Fruit fly (Drosophila melanogaster) whole organism, wandering third instar larva: ENCODE results near the gene TotC.

Experiments
- Abd-B ChIP-seq: fragments of >200 bp; optimal IDR thresholded peaks from 2 replicates; lab custom pipeline; 2017; ENCODE audit warnings: missing biosample characterization, missing genetic modification characterization
- CG32264 ChIP-seq: fragments of 200-800 bp; sonication (Bioruptor generic); optimal IDR thresholded peaks from 2 replicates; lab custom pipeline; 2016; ENCODE audit warnings: missing biosample characterization, missing genetic modification characterization
- CG9705 ChIP-seq: fragments of 200-800 bp; sonication (Bioruptor generic); optimal IDR thresholded peaks from 2 replicates; lab custom pipeline; 2018; ENCODE audit warnings: missing biosample characterization, mild to moderate bottlenecking, missing genetic modification characterization
- CrebA ChIP-seq: fragments of 200-800 bp; sonication (Bioruptor generic); optimal IDR thresholded peaks from 2 replicates; lab custom pipeline; 2016; ENCODE audit warnings: missing biosample characterization, mild to moderate bottlenecking, missing genetic modification characterization, borderline replicate concordance
- Dfd ChIP-seq: fragments of >200 bp; optimal IDR thresholded peaks from 2 replicates; lab custom pipeline; 2017; ENCODE audit warnings: missing biosample characterization, missing genetic modification characterization
- Dif ChIP-seq: fragments of 200-275, 200-300 bp; sonication (Bioruptor generic); optimal IDR thresholded peaks from 2 replicates; lab custom pipeline; 2018; ENCODE audit warnings: missing biosample characterization, missing genetic modification characterization; ENCODE audit not compliant: partially characterized antibody
- GATAd ChIP-seq: sonication (Bioruptor generic); optimal IDR thresholded peaks from 2 replicates; lab custom pipeline; 2016; ENCODE audit warnings: missing biosample characterization, missing genetic modification characterization
- HLH106 ChIP-seq: fragments of 200-800 bp; optimal IDR thresholded peaks from 3 replicates; lab custom pipeline; 2019; ENCODE audit warnings: missing biosample characterization, mild to moderate bottlenecking, missing genetic modification characterization, moderate library complexity
- Hr78 ChIP-seq: fragments of >200 bp; optimal IDR thresholded peaks from 2 replicates; lab custom pipeline; 2017; ENCODE audit warnings: missing biosample characterization, missing genetic modification characterization
- Hr83 ChIP-seq: fragments of 200-300 bp; sonication (Bioruptor generic); optimal IDR thresholded peaks from 2 replicates; lab custom pipeline; 2016; ENCODE audit warnings: missing biosample characterization, mild to moderate bottlenecking, missing genetic modification characterization, moderate library complexity; ENCODE audit not compliant: poor library complexity, severe bottlenecking
- Jra ChIP-seq: sonication (Bioruptor generic); optimal IDR thresholded peaks from 2 replicates; lab custom pipeline; 2016; ENCODE audit warnings: missing biosample characterization, missing genetic modification characterization
- Mio ChIP-seq: sonication (Bioruptor generic); optimal IDR thresholded peaks from 2 replicates; lab custom pipeline; 2016; ENCODE audit warnings: missing biosample characterization, missing genetic modification characterization
- Myc ChIP-seq: fragments of >200 bp; optimal IDR thresholded peaks from 2 replicates; lab custom pipeline; 2017
- N ChIP-seq: fragments of >200 bp; optimal IDR thresholded peaks from 2 replicates; lab custom pipeline; 2018; ENCODE audit warnings: missing biosample characterization, missing external identifiers, missing genetic modification characterization
- OdsH ChIP-seq: fragments of 200-800 bp; sonication (Bioruptor generic); optimal IDR thresholded peaks from 2 replicates; lab custom pipeline; 2016; ENCODE audit warnings: missing biosample characterization, mild to moderate bottlenecking, missing genetic modification characterization
- Sp1 ChIP-seq: fragments of 200-800 bp; sonication (Bioruptor generic); optimal IDR thresholded peaks from 3 replicates; lab custom pipeline; 2019; ENCODE audit warnings: missing biosample characterization, mild to moderate bottlenecking, missing genetic modification characterization, moderate library complexity
- Vsx2 ChIP-seq: fragments of 200-300, 225-300 bp; sonication (Bioruptor generic); optimal IDR thresholded peaks from 2 replicates; lab custom pipeline; 2018; ENCODE audit warnings: missing biosample characterization, missing genetic modification characterization; ENCODE audit not compliant: partially characterized antibody
- br ChIP-seq: fragments of 200-800 bp; sonication (Bioruptor generic); optimal IDR thresholded peaks from 2 replicates; lab custom pipeline; 2016; ENCODE audit warnings: missing biosample characterization, missing genetic modification characterization
- brk ChIP-seq: fragments of 200-800 bp; sonication (Bioruptor generic); optimal IDR thresholded peaks from 2 replicates; lab custom pipeline; 2016; ENCODE audit warnings: missing biosample characterization, mild to moderate bottlenecking, missing genetic modification characterization
- dl ChIP-seq, 2 experiments: fragments of 175-275, 200-275 bp in 1 of 2; fragments of 200-275 bp in 1 of 2; sonication (Bioruptor generic); optimal IDR thresholded peaks; lab custom pipeline; 2018; ENCODE audit warnings: mild to moderate bottlenecking in 2 of 2, missing biosample characterization in 2 of 2, missing genetic modification characterization in 2 of 2, moderate library complexity in 2 of 2; ENCODE audit not compliant: partially characterized antibody in 2 of 2, insufficient read depth in 1 of 2
- dmrt93B ChIP-seq: fragments of 200-800 bp; sonication (Bioruptor generic); optimal IDR thresholded peaks from 2 replicates; lab custom pipeline; 2018; ENCODE audit warnings: missing biosample characterization, mild to moderate bottlenecking, missing genetic modification characterization
- dsf ChIP-seq: sonication (Bioruptor generic); optimal IDR thresholded peaks from 2 replicates; lab custom pipeline; 2016; ENCODE audit warnings: missing biosample characterization, missing genetic modification characterization, borderline replicate concordance
- ey ChIP-seq: fragments of 200-800 bp; sonication (Bioruptor generic); optimal IDR thresholded peaks from 2 replicates; lab custom pipeline; 2016; ENCODE audit warnings: missing biosample characterization, missing genetic modification characterization
- foxo ChIP-seq, 2 experiments: fragments of 200-800 bp; sonication (Bioruptor generic); optimal IDR thresholded peaks; 2 replicates in 1 of 2; 3 replicates in 1 of 2; lab custom pipeline; 2016 to 2017; ENCODE audit warnings: missing biosample characterization in 2 of 2, missing genetic modification characterization in 2 of 2
- fru ChIP-seq: fragments of 200-800 bp; sonication (Bioruptor generic); optimal IDR thresholded peaks from 3 replicates; lab custom pipeline; 2016; ENCODE audit warnings: missing biosample characterization, mild to moderate bottlenecking, missing genetic modification characterization
- h ChIP-seq: fragments of 200-800 bp; sonication (Bioruptor generic); optimal IDR thresholded peaks from 3 replicates; lab custom pipeline; 2016; ENCODE audit warnings: missing biosample characterization, mild to moderate bottlenecking, missing genetic modification characterization
- jim ChIP-seq: fragments of 175-275, 200-325 bp; sonication (Bioruptor generic); optimal IDR thresholded peaks from 2 replicates; lab custom pipeline; 2016; ENCODE audit warnings: missing biosample characterization, mild to moderate bottlenecking, missing genetic modification characterization
- lola ChIP-seq: fragments of >200 bp; optimal IDR thresholded peaks from 2 replicates; lab custom pipeline; 2017; ENCODE audit warnings: missing biosample characterization, missing genetic modification characterization
- pan ChIP-seq: fragments of >200 bp; optimal IDR thresholded peaks from 2 replicates; lab custom pipeline; 2017
- psq ChIP-seq: fragments of 200-800 bp; sonication (Bioruptor generic); optimal IDR thresholded peaks from 3 replicates; lab custom pipeline; 2017; ENCODE audit warnings: missing biosample characterization, mild to moderate bottlenecking, missing genetic modification characterization, moderate library complexity
- rgr ChIP-seq: fragments of 200-800 bp; sonication (Bioruptor generic); optimal IDR thresholded peaks from 3 replicates; lab custom pipeline; 2016; ENCODE audit warnings: missing biosample characterization, mild to moderate bottlenecking, missing genetic modification characterization
- sage ChIP-seq: fragments of 200-800 bp; sonication (Bioruptor generic); optimal IDR thresholded peaks from 2 replicates; lab custom pipeline; 2016; ENCODE audit warnings: missing biosample characterization, mild to moderate bottlenecking, missing genetic modification characterization
- sv ChIP-seq: fragments of 200-800 bp; sonication (Bioruptor generic); optimal IDR thresholded peaks from 3 replicates; lab custom pipeline; 2016; ENCODE audit warnings: missing biosample characterization, missing genetic modification characterization
- tai ChIP-seq: sonication (Bioruptor generic); optimal IDR thresholded peaks from 2 replicates; lab custom pipeline; 2016; ENCODE audit warnings: missing biosample characterization, missing genetic modification characterization
- usp ChIP-seq: fragments of >200 bp; optimal IDR thresholded peaks from 2 replicates; lab custom pipeline; 2017; ENCODE audit warnings: missing biosample characterization, missing genetic modification characterization
- woc ChIP-seq: sonication (Bioruptor generic); optimal IDR thresholded peaks from 2 replicates; lab custom pipeline; 2016; ENCODE audit warnings: missing biosample characterization, mild to moderate bottlenecking, missing genetic modification characterization

The TotC gene

dm6 chr3R:20859845-20860244 is 12.9 kb upstream of the TotC start, which contains the start of gene Ir93a:
Gene Ir93a (minus strand): TSS chr3R:20859945.
- TF ChIP-seq foxo (GFP tag; optimal IDR thresholded peaks at IDR 0.05; lab: Kevin White, UChicago) (no peak), sv (no peak), dmrt93B (GFP tag; lab: Kevin White, UChicago) (no peak), CrebA (no peak), sage (GFP tag; lab: Kevin White, UChicago) (no peak), dsf (no peak), Sp1 (no peak), Hr83 (GFP tag; lab: Kevin White, UChicago) (no peak)

dm6 chr3R:20866204-20866603 is 6.6 kb upstream of the TotC start, which contains the start of gene KaiR1D:
Gene KaiR1D (minus strand): TSS chr3R:20866231.
- TF ChIP-seq sv (no peak), Myc (no peak), HLH106 (tag; lab: Kevin White, UChicago) (no peak), h (GFP tag; lab: Kevin White, UChicago) (no peak), Mio (GFP tag; lab: Kevin White, UChicago) (no peak), usp (GFP tag; lab: Kevin White, UChicago) (no peak), CG32264 (GFP tag; lab: Kevin White, UChicago) (no peak), GATAd (GFP tag; lab: Kevin White, UChicago) (no peak), CG9705 (GFP tag; lab: Kevin White, UChicago) (no peak), Hr83 (GFP tag; lab: Kevin White, UChicago) (no peak), N (GFP tag; lab: Kevin White, UChicago) (no peak), br (GFP tag; lab: Kevin White, UChicago) (no peak), CrebA (no peak), psq (GFP tag; lab: Kevin White, UChicago) (no peak), pan (no peak), ey (GFP tag; lab: Kevin White, UChicago) (no peak), fru (GFP tag; lab: Kevin White, UChicago) (no peak), rgr (GFP tag; lab: Kevin White, UChicago) (no peak), dl (GFP tag; optimal IDR thresholded peaks at IDR 0.05; lab: Kevin White, UChicago; ENCODE audit: insufficient read depth in 1 of 2, partially characterized antibody in 2 of 2) (no peak)

- no peak for TF ChIP-seq Hr78 (GFP tag; lab: Kevin White, UChicago)
- TF ChIP-seq dl (GFP tag; optimal IDR thresholded peaks at IDR 0.05; lab: Kevin White, UChicago; ENCODE audit: insufficient read depth in 1 of 2, partially characterized antibody in 2 of 2), result no peak
- no peak for TF ChIP-seq CrebA
- TF ChIP-seq Sp1, result no peak
- TF ChIP-seq Dfd (GFP tag; lab: Kevin White, UChicago), result no peak
- no peak for TF ChIP-seq sv
- no peak for TF ChIP-seq rgr (GFP tag; lab: Kevin White, UChicago)
These were observed 2.1 kb upstream of the TotC start, which contains the start of gene TotA for dm6 chr3R:20870736-20871135. Gene TotA (plus strand): TSS chr3R:20871036.

dm6 chr3R:20873638-20874037 is 850 bp downstream of the TotC start, which contains the start of gene TotB:
Gene TotB (plus strand): TSS chr3R:20873938.
- TF ChIP-seq Jra (no peak), dl (GFP tag; optimal IDR thresholded peaks at IDR 0.05; lab: Kevin White, UChicago; ENCODE audit: insufficient read depth in 1 of 2, partially characterized antibody in 2 of 2) (no peak), h (GFP tag; lab: Kevin White, UChicago) (no peak), HLH106 (tag; lab: Kevin White, UChicago) (no peak), CG32264 (GFP tag; lab: Kevin White, UChicago) (no peak), foxo (GFP tag; optimal IDR thresholded peaks at IDR 0.05; lab: Kevin White, UChicago) (no peak), dsf (no peak), Hr83 (GFP tag; lab: Kevin White, UChicago) (no peak), fru (GFP tag; lab: Kevin White, UChicago) (no peak), Dfd (GFP tag; lab: Kevin White, UChicago) (no peak), brk (GFP tag; lab: Kevin White, UChicago) (no peak), pan (no peak), Myc (no peak), jim (no peak), CG9705 (GFP tag; lab: Kevin White, UChicago) (no peak), N (GFP tag; lab: Kevin White, UChicago) (no peak), sv (no peak), Sp1 (no peak), ey (GFP tag; lab: Kevin White, UChicago) (no peak), Dif (GFP tag; lab: Kevin White, UChicago) (no peak)

dm6 chr3R:20876680-20877079 is 3.9 kb downstream of the TotC start:
- TF ChIP-seq rgr (GFP tag; lab: Kevin White, UChicago), result no peak
- no peak for TF ChIP-seq OdsH (GFP tag; lab: Kevin White, UChicago)
- no peak for TF ChIP-seq lola (GFP tag; lab: Kevin White, UChicago)
- no peak for TF ChIP-seq Abd-B (GFP tag; lab: Kevin White, UChicago)
- no peak for TF ChIP-seq Mio (GFP tag; lab: Kevin White, UChicago)
- no peak for TF ChIP-seq Sp1
- no peak for TF ChIP-seq tai
- TF ChIP-seq jim, result no peak
- no peak for TF ChIP-seq Dif (GFP tag; lab: Kevin White, UChicago)
- no peak for TF ChIP-seq dl (GFP tag; optimal IDR thresholded peaks at IDR 0.05; lab: Kevin White, UChicago; ENCODE audit: insufficient read depth in 1 of 2, partially characterized antibody in 2 of 2)
- no peak for TF ChIP-seq GATAd (GFP tag; lab: Kevin White, UChicago)
- TF ChIP-seq woc (GFP tag; lab: Kevin White, UChicago), result no peak
- no peak for TF ChIP-seq dsf
- TF ChIP-seq Vsx2 (GFP tag; lab: Kevin White, UChicago), result no peak
- no peak for TF ChIP-seq psq (GFP tag; lab: Kevin White, UChicago)
- TF ChIP-seq CG32264 (GFP tag; lab: Kevin White, UChicago), result no peak
